Worm (Caenorhabditis elegans) whole organism, late embryonic: ENCODE measurements around the gene unc-43.

ENCODE experiments used
- F13H6.1 ChIP-seq: sonication (generic microtip); optimal IDR thresholded peaks from 2 replicates; lab custom pipeline; 2016; ENCODE audit warnings: missing genetic modification characterization, missing compliant biosample characterization
- Y22D7AL.16 ChIP-seq: sonication (generic microtip); optimal IDR thresholded peaks from 2 replicates; lab custom pipeline; 2016; ENCODE audit warnings: missing genetic modification characterization, missing compliant biosample characterization
- ceh-14 ChIP-seq: sonication (generic microtip); optimal IDR thresholded peaks from 2 replicates; lab custom pipeline; 2016; ENCODE audit warnings: missing genotype, missing genetic modification characterization, missing compliant biosample characterization
- ceh-31 ChIP-seq: sonication (generic microtip); optimal IDR thresholded peaks from 2 replicates; lab custom pipeline; 2016; ENCODE audit warnings: missing genetic modification characterization, missing compliant biosample characterization
- ets-4 ChIP-seq: sonication (generic microtip); optimal IDR thresholded peaks from 2 replicates; lab custom pipeline; 2016; ENCODE audit warnings: missing genetic modification characterization, missing compliant biosample characterization
- nfya-1 ChIP-seq: sonication (generic microtip); optimal IDR thresholded peaks from 2 replicates; lab custom pipeline; 2017; ENCODE audit warnings: missing genetic modification characterization, mild to moderate bottlenecking, missing compliant biosample characterization, antibody characterized with exemption, moderate library complexity
- pha-2 ChIP-seq: sonication (generic microtip); optimal IDR thresholded peaks from 2 replicates; lab custom pipeline; 2017; ENCODE audit warnings: mild to moderate bottlenecking, missing genetic modification characterization, missing compliant biosample characterization
- pros-1 ChIP-seq: fragments of 150-350 bp; optimal IDR thresholded peaks from 2 replicates; lab custom pipeline; 2014; ENCODE audit warnings: missing biosample characterization, missing genetic modification reagents, missing genetic modification characterization
- ref-2 ChIP-seq: sonication (generic microtip); optimal IDR thresholded peaks from 2 replicates; lab custom pipeline; 2016; ENCODE audit warnings: missing genetic modification characterization, missing compliant biosample characterization
- unc-42 ChIP-seq: sonication (generic microtip); optimal IDR thresholded peaks from 2 replicates; lab custom pipeline; 2016; ENCODE audit warnings: missing genotype, missing genetic modification characterization, missing compliant biosample characterization
- unc-55 ChIP-seq: sonication (generic microtip); optimal IDR thresholded peaks from 2 replicates; lab custom pipeline; 2017; ENCODE audit warnings: missing biosample characterization, missing genetic modification reagents, missing genetic modification characterization
- unc-86 ChIP-seq: sonication (generic microtip); optimal IDR thresholded peaks from 2 replicates; lab custom pipeline; 2016; ENCODE audit warnings: missing genetic modification characterization, missing compliant biosample characterization

DNA sequence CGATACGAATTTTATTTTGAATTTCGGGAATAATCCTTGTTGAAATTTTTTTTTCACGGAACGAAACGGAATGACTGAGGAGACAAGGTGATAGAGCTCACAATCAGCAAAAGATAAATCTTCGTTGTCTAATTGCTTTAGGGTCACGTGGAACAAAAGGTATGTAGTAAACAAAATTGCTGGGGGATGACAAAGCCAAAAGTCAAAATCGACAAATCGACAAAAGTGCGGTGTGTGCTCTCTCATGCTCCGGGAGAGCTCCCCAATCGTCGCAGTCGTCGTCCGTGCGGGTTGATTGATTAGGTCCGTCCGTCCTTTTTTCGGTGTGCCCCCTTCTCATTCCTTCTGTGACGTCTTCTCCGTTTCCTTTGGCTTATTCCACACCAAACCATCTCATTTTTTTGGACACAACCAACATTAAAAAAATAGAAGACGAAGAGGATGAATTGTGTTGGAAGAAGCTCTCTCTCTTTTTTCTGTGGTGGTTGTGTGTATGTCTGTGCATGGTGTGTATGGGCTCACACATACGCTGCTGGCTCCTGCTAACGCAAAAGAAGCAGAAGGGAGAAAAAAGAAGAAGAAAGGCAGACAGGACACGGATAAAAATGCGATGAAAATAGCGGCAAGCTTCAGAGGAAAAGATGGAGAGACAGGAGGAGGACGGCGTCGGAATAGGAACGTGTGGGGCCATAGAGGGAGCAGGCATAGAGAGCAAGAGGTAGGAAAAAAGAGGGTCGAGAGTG is 8.2 kb downstream of the unc-43 start:
- TF ChIP-seq ref-2 (tag; lab: Kevin White, UChicago) (peak; percentile 29), unc-42 (tag; lab: Kevin White, UChicago) (peak; percentile 37), Y22D7AL.16 (tag; lab: Kevin White, UChicago) (no peak), F13H6.1 (tag; lab: Kevin White, UChicago) (no peak), ets-4 (tag; lab: Kevin White, UChicago) (no peak), ceh-14 (tag; lab: Kevin White, UChicago) (no peak), unc-55 (GFP tag; lab: Kevin White, UChicago) (no peak), nfya-1 (tag; lab: Kevin White, UChicago) (peak; percentile 63), ceh-31 (tag; lab: Kevin White, UChicago) (peak; percentile 55), unc-86 (no peak), pros-1 (tag; lab: Kevin White, UChicago) (no peak), pha-2 (no peak)
